Fruit fly (Drosophila melanogaster): ENCODE measurements around the gene Tsp86D.
A peak's percentile ranks its signal among the peaks of the same experiment; 100 is the strongest.

The Tsp86D gene

DNA sequence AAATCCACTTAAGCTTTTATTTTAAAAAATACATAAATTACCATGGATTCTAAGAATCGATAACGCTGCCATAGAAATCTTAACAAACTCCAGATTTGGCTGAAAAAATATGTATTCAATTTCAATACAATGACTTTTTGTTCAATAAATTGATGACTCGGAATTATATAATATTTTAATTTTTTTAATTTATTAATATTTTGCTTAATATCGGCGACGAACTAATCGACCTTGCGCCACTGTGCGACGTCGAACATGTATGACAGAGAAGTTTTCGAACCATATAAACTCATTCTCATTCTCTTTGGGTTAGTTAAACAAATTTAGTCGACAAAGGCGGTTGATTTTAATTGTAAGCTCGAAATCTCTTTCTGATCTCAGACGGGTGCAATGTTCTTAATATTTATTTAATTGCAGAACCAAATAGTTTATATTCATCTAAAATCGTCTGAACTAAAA lies 19.0 kb upstream of the Tsp86D start, which contains the start of gene CG42394 (continued):
- no peak for TF ChIP-seq hth (optimal IDR thresholded peaks at IDR 0.05)
- peak; percentile 95 for TF ChIP-seq caup (GFP tag; optimal IDR thresholded peaks at IDR 0.05; ENCODE audit: severe bottlenecking)
- peak; percentile 91 for TF ChIP-seq sqz (GFP tag; optimal IDR thresholded peaks at IDR 0.05)
- peak; percentile 49 for TF ChIP-seq CG12236 (GFP tag; optimal IDR thresholded peaks at IDR 0.05)
- peak; percentile 72 for TF ChIP-seq CG4360 (GFP tag; IDR thresholded peaks at IDR 0.05)
- no peak for TF ChIP-seq cad (GFP tag; optimal IDR thresholded peaks at IDR 0.05)
- TF ChIP-seq TFAM (GFP tag; optimal IDR thresholded peaks at IDR 0.05): peak; percentile 64
- no peak for TF ChIP-seq Lpt (GFP tag; optimal IDR thresholded peaks at IDR 0.05)
- peak; percentile 91 for TF ChIP-seq Nf-YA (GFP tag; IDR thresholded peaks at IDR 0.05)
- TF ChIP-seq CG18599 (GFP tag; optimal IDR thresholded peaks at IDR 0.05): peak; percentile 98
- peak; percentile 61 for TF ChIP-seq Mes4 (GFP tag; optimal IDR thresholded peaks at IDR 0.05)
- peak; percentile 90 for TF ChIP-seq cas (GFP tag; IDR thresholded peaks at IDR 0.05)
- peak; percentile 28 for TF ChIP-seq disco-r (GFP tag; optimal IDR thresholded peaks at IDR 0.05)
- peak; percentile 98 for TF ChIP-seq phol (tag; optimal IDR thresholded peaks at IDR 0.05)
- TF ChIP-seq Dp (GFP tag; optimal IDR thresholded peaks at IDR 0.05): peak; percentile 5
- peak; percentile 96 for TF ChIP-seq CG12104 (GFP tag; optimal IDR thresholded peaks at IDR 0.05)
- TF ChIP-seq CG17912 (GFP tag; optimal IDR thresholded peaks at IDR 0.05): peak; percentile 80
- peak; percentile 91 for TF ChIP-seq Dek (tag; optimal IDR thresholded peaks at IDR 0.05)
- TF ChIP-seq CG11456 (GFP tag; IDR thresholded peaks at IDR 0.05): peak; percentile 94
- TF ChIP-seq Deaf1 (tag; optimal IDR thresholded peaks at IDR 0.05): peak; percentile 86
- peak; percentile 90 for TF ChIP-seq sens-2 (GFP tag; IDR thresholded peaks at IDR 0.05)
- peak; percentile 96 for TF ChIP-seq CG12659 (GFP tag; optimal IDR thresholded peaks at IDR 0.05)
- peak; percentile 66 to 92 for TF ChIP-seq dpn (GFP tag; optimal IDR thresholded peaks at IDR 0.05)
- TF ChIP-seq pita (GFP tag; optimal IDR thresholded peaks at IDR 0.05): no peak
- peak; percentile 89 for TF ChIP-seq kah (GFP tag; optimal IDR thresholded peaks at IDR 0.05)
- TF ChIP-seq Nf-YB (GFP tag; optimal IDR thresholded peaks at IDR 0.05): peak; percentile 85
- peak; percentile 87 for TF ChIP-seq toy (GFP tag; IDR thresholded peaks at IDR 0.05)
- peak; percentile 34 for TF ChIP-seq CG1647 (GFP tag; optimal IDR thresholded peaks at IDR 0.05)
- peak; percentile 93 for TF ChIP-seq otp (GFP tag; IDR thresholded peaks at IDR 0.05)
- peak; percentile 64; the same call in 1 of the 2 replicates for TF ChIP-seq CG13287 (GFP tag; IDR thresholded peaks at IDR 0.05; ENCODE audit: partially characterized antibody)
- peak; percentile 96 for TF ChIP-seq az2 (GFP tag; optimal IDR thresholded peaks at IDR 0.05)
- TF ChIP-seq Dll (GFP tag; IDR thresholded peaks at IDR 0.05; ENCODE audit: partially characterized antibody): 0 out of 4 replicates have a peak, but pooled peaks have one; percentile 43
- TF ChIP-seq C15 (GFP tag; IDR thresholded peaks at IDR 0.05): peak; percentile 83
- TF ChIP-seq CG16815 (GFP tag; optimal IDR thresholded peaks at IDR 0.05): peak; percentile 89
- TF ChIP-seq salm (tag; optimal IDR thresholded peaks at IDR 0.05): peak; percentile 83
- TF ChIP-seq Hr51 (GFP tag; optimal IDR thresholded peaks at IDR 0.05): peak; percentile 77 to 96
- peak; percentile 73 for TF ChIP-seq jing (GFP tag; optimal IDR thresholded peaks at IDR 0.05)
- TF ChIP-seq eyg (GFP tag; optimal IDR thresholded peaks at IDR 0.05): no peak
- TF ChIP-seq CG2875 (GFP tag; optimal IDR thresholded peaks at IDR 0.05): peak; percentile 95
- peak; percentile 89 for TF ChIP-seq sisA (GFP tag; IDR thresholded peaks at IDR 0.05)
- peak; percentile 90 for TF ChIP-seq CG4404 (GFP tag; IDR thresholded peaks at IDR 0.05)
- peak; percentile 93 for TF ChIP-seq lmd (GFP tag; IDR thresholded peaks at IDR 0.05)
- TF ChIP-seq GATAe (GFP tag; conservative IDR thresholded peaks at IDR 0.05): peak; percentile 71
- peak; percentile 21; the same call in 1 of the 2 replicates for TF ChIP-seq Gsc (GFP tag; IDR thresholded peaks at IDR 0.05)
- TF ChIP-seq CG3065 (GFP tag; optimal IDR thresholded peaks at IDR 0.05): peak; percentile 81
- TF ChIP-seq CG2199 (GFP tag; IDR thresholded peaks at IDR 0.05): peak; percentile 88; the same call in 2 of the 3 replicates
- TF ChIP-seq dm (GFP tag; optimal IDR thresholded peaks at IDR 0.05): peak; percentile 16
- no peak for TF ChIP-seq dan (GFP tag; IDR thresholded peaks at IDR 0.05)
- TF ChIP-seq danr (GFP tag; IDR thresholded peaks at IDR 0.05): peak; percentile 87
- TF ChIP-seq CG31365 (tag; optimal IDR thresholded peaks at IDR 0.05): peak; percentile 40
- TF ChIP-seq gro (GFP tag; optimal IDR thresholded peaks at IDR 0.05): no peak

Data from whole organism, embryonic.